Fruit fly (Drosophila melanogaster) whole organism, embryonic: ENCODE results near the gene Ccp84Ad.

ENCODE experiments used
- Adf1 ChIP-seq: fragments of 200-800 bp; sonication (Bioruptor generic); IDR thresholded peaks from 2 replicates; pipeline ENCODE4 v1.3.6; 2022; ENCODE audit warnings: missing biosample characterization, missing genetic modification characterization
- Atf-2 ChIP-seq: fragments of 200-800 bp; sonication (Bioruptor generic); optimal IDR thresholded peaks from 2 replicates; lab custom pipeline; 2016; ENCODE audit warnings: missing biosample characterization, missing genetic modification characterization
- Atf3 ChIP-seq: fragments of 200-800 bp; sonication (Bioruptor generic); optimal IDR thresholded peaks from 3 replicates; lab custom pipeline; 2016; ENCODE audit warnings: missing biosample characterization, missing genetic modification characterization
- Bgb ChIP-seq: fragments of 200-800 bp; sonication (Bioruptor generic); IDR thresholded peaks from 2 replicates; pipeline ENCODE4 v1.3.6; 2022; ENCODE audit warnings: missing biosample characterization, missing genetic modification characterization; ENCODE audit not compliant: partially characterized antibody
- CG12219 ChIP-seq: fragments of 200-800 bp; sonication (Bioruptor generic); optimal IDR thresholded peaks from 3 replicates; lab custom pipeline; 2018; ENCODE audit warnings: missing biosample characterization, mild to moderate bottlenecking, missing genetic modification characterization
- CG13894 ChIP-seq: fragments of 200-800 bp; sonication (Bioruptor generic); optimal IDR thresholded peaks from 3 replicates; lab custom pipeline; 2018; ENCODE audit warnings: missing biosample characterization, mild to moderate bottlenecking, missing genetic modification characterization, moderate library complexity
- CG15073 ChIP-seq: fragments of 200-800 bp; sonication (Bioruptor generic); optimal IDR thresholded peaks from 2 replicates; lab custom pipeline; 2016; ENCODE audit warnings: missing biosample characterization, missing genetic modification characterization
- CG16863 ChIP-seq: fragments of 200-800 bp; sonication (Bioruptor generic); optimal IDR thresholded peaks from 3 replicates; lab custom pipeline; 2016; ENCODE audit warnings: missing biosample characterization, missing genetic modification characterization
- CG17568 ChIP-seq: fragments of 200-800 bp; sonication (Bioruptor generic); optimal IDR thresholded peaks from 2 replicates; lab custom pipeline; 2018; ENCODE audit warnings: missing biosample characterization, mild to moderate bottlenecking, missing genetic modification characterization, moderate library complexity
- CG2202 ChIP-seq: fragments of 200-800 bp; sonication (Bioruptor generic); optimal IDR thresholded peaks from 2 replicates; lab custom pipeline; 2018; ENCODE audit warnings: missing biosample characterization, mild to moderate bottlenecking, missing genetic modification characterization
- CG34422 ChIP-seq: fragments of 200-800 bp; sonication (Bioruptor generic); IDR thresholded peaks from 3 replicates; pipeline ENCODE4 v1.3.6; 2022; ENCODE audit warnings: missing biosample characterization, missing genetic modification characterization
- CG4282 ChIP-seq: fragments of 200-800 bp; sonication (Bioruptor generic); optimal IDR thresholded peaks from 2 replicates; lab custom pipeline; 2016; ENCODE audit warnings: missing biosample characterization, missing genetic modification characterization
- CG9797 ChIP-seq: fragments of 200-800 bp; sonication (Bioruptor generic); optimal IDR thresholded peaks from 3 replicates; lab custom pipeline; 2018; ENCODE audit warnings: missing biosample characterization, mild to moderate bottlenecking, missing genetic modification characterization
- CG9932 ChIP-seq: fragments of 200-800 bp; sonication (Bioruptor generic); IDR thresholded peaks from 2 replicates; pipeline ENCODE4 v1.3.6; 2022; ENCODE audit warnings: missing biosample characterization, missing genetic modification characterization
- CHES-1-like ChIP-seq: fragments of 200-800 bp; sonication (Bioruptor generic); optimal IDR thresholded peaks from 2 replicates; lab custom pipeline; 2016; ENCODE audit warnings: missing biosample characterization, missing genetic modification characterization
- CTCF ChIP-seq: fragments of 200-800 bp; sonication (Bioruptor generic); optimal IDR thresholded peaks from 2 replicates; lab custom pipeline; 2017; ENCODE audit warnings: missing biosample characterization, mild to moderate bottlenecking, missing genetic modification characterization, moderate library complexity
- CoRest ChIP-seq: fragments of 200-800 bp; sonication (Bioruptor generic); optimal IDR thresholded peaks from 3 replicates; lab custom pipeline; 2018; ENCODE audit warnings: missing biosample characterization, mild to moderate bottlenecking, missing genetic modification characterization, moderate library complexity
- Doc2 ChIP-seq: fragments of 200-800 bp; sonication (Bioruptor generic); IDR thresholded peaks from 2 replicates; pipeline ENCODE4 v1.3.6; 2022; ENCODE audit warnings: missing biosample characterization, missing genetic modification characterization
- Ets65A ChIP-seq: fragments of 200-800 bp; sonication (Bioruptor generic); peaks from one replicate; lab custom pipeline; 2016; ENCODE audit warnings: missing biosample characterization, missing genetic modification characterization
- Fer3 ChIP-seq: fragments of 200-800 bp; sonication (Bioruptor generic); optimal IDR thresholded peaks from 2 replicates; lab custom pipeline; 2018; ENCODE audit warnings: missing biosample characterization, mild to moderate bottlenecking, missing genetic modification characterization, moderate library complexity
- Lim3 ChIP-seq: fragments of 200-800 bp; sonication (Bioruptor generic); IDR thresholded peaks from 2 replicates; pipeline ENCODE4 v1.3.6; 2022; ENCODE audit warnings: missing biosample characterization, missing genetic modification characterization
- Ravus ChIP-seq: fragments of 200-800 bp; sonication (Bioruptor generic); IDR thresholded peaks from 2 replicates; pipeline ENCODE4 v1.3.6; 2022; ENCODE audit warnings: missing biosample characterization, missing genetic modification characterization
- Six4 ChIP-seq: fragments of 200-800 bp; sonication (Bioruptor generic); optimal IDR thresholded peaks from 2 replicates; lab custom pipeline; 2016; ENCODE audit warnings: missing biosample characterization, missing genetic modification characterization
- bigmax ChIP-seq: fragments of 200-800 bp; sonication (Bioruptor generic); optimal IDR thresholded peaks from 2 replicates; lab custom pipeline; 2018; ENCODE audit warnings: missing biosample characterization, mild to moderate bottlenecking, missing genetic modification characterization
- btn ChIP-seq: fragments of 200-800 bp; sonication (Bioruptor generic); optimal IDR thresholded peaks from 2 replicates; lab custom pipeline; 2016; ENCODE audit warnings: missing biosample characterization, missing genetic modification characterization
- chinmo ChIP-seq: fragments of 200-800 bp; sonication (Bioruptor generic); IDR thresholded peaks from 4 replicates; pipeline ENCODE4 v1.3.6; 2022; ENCODE audit warnings: missing biosample characterization, missing genetic modification characterization; ENCODE audit not compliant: partially characterized antibody
- corto ChIP-seq: fragments of 200-800 bp; sonication (Bioruptor generic); optimal IDR thresholded peaks from 2 replicates; lab custom pipeline; 2016; ENCODE audit warnings: missing biosample characterization, mild to moderate bottlenecking, missing genetic modification characterization, moderate library complexity
- dan ChIP-seq: fragments of 200-800 bp; sonication (Bioruptor generic); IDR thresholded peaks from 2 replicates; pipeline ENCODE4 v1.3.6; 2022; ENCODE audit warnings: missing biosample characterization, missing genetic modification characterization
- dati ChIP-seq: fragments of 200-800 bp; sonication (Bioruptor generic); IDR thresholded peaks from 2 replicates; pipeline ENCODE4 v1.3.6; 2022; ENCODE audit warnings: missing biosample characterization, missing genetic modification characterization
- exex ChIP-seq: fragments of 200-800 bp; sonication (Bioruptor generic); optimal IDR thresholded peaks from 4 replicates; lab custom pipeline; 2018; ENCODE audit warnings: missing biosample characterization, mild to moderate bottlenecking, missing genetic modification characterization, moderate library complexity
- fd3F ChIP-seq: fragments of 200-800 bp; sonication (Bioruptor generic); optimal IDR thresholded peaks from 2 replicates; lab custom pipeline; 2018; ENCODE audit warnings: missing biosample characterization, mild to moderate bottlenecking, missing genetic modification characterization, moderate library complexity
- gcm ChIP-seq: fragments of 200-800 bp; sonication (Bioruptor generic); optimal IDR thresholded peaks from 2 replicates; lab custom pipeline; 2019; ENCODE audit warnings: missing biosample characterization, mild to moderate bottlenecking, missing genetic modification characterization, moderate library complexity
- gsb-n ChIP-seq: fragments of 200-800 bp; sonication (Bioruptor generic); optimal IDR thresholded peaks from 3 replicates; lab custom pipeline; 2018; ENCODE audit warnings: missing biosample characterization, mild to moderate bottlenecking, missing genetic modification characterization
- jing ChIP-seq: fragments of 200-800 bp; sonication (Bioruptor generic); optimal IDR thresholded peaks from 2 replicates; lab custom pipeline; 2018; ENCODE audit warnings: missing biosample characterization, mild to moderate bottlenecking, missing genetic modification characterization
- knrl ChIP-seq: fragments of 200-800 bp; sonication (Bioruptor generic); IDR thresholded peaks from 3 replicates; pipeline ENCODE4 v1.3.6; 2022; ENCODE audit warnings: missing biosample characterization, missing genetic modification characterization; ENCODE audit not compliant: partially characterized antibody
- luna ChIP-seq: fragments of 200-800 bp; sonication (Bioruptor generic); optimal IDR thresholded peaks from 2 replicates; lab custom pipeline; 2016; ENCODE audit warnings: missing biosample characterization, missing genetic modification characterization
- nerfin-2 ChIP-seq: fragments of 200-800 bp; sonication (Bioruptor generic); IDR thresholded peaks from 2 replicates; pipeline ENCODE4 v1.3.6; 2022; ENCODE audit warnings: missing biosample characterization, missing genetic modification characterization; ENCODE audit not compliant: partially characterized antibody
- nmo ChIP-seq: fragments of 200-800 bp; sonication (Bioruptor generic); optimal IDR thresholded peaks from 2 replicates; lab custom pipeline; 2018; ENCODE audit warnings: missing biosample characterization, mild to moderate bottlenecking, missing genetic modification characterization, moderate library complexity
- pho ChIP-seq: fragments of 200-800 bp; sonication (Bioruptor generic); optimal IDR thresholded peaks from 2 replicates; lab custom pipeline; 2016; ENCODE audit warnings: missing biosample characterization, missing genetic modification characterization
- pros ChIP-seq: fragments of 200-800 bp; sonication (Bioruptor generic); optimal IDR thresholded peaks from 3 replicates; lab custom pipeline; 2019; ENCODE audit warnings: missing biosample characterization, mild to moderate bottlenecking, missing genetic modification characterization, moderate library complexity
- pzg ChIP-seq: fragments of 200-800 bp; sonication (Bioruptor generic); optimal IDR thresholded peaks from 3 replicates; lab custom pipeline; 2018; ENCODE audit warnings: missing biosample characterization, mild to moderate bottlenecking, missing genetic modification characterization, moderate library complexity
- so ChIP-seq: fragments of 200-800 bp; sonication (Bioruptor generic); IDR thresholded peaks from 3 replicates; pipeline ENCODE4 v1.3.6; 2022; ENCODE audit warnings: missing biosample characterization, missing genetic modification characterization
- sob ChIP-seq: fragments of 200-800 bp; sonication (Bioruptor generic); IDR thresholded peaks from 2 replicates; pipeline ENCODE4 v1.3.6; 2022; ENCODE audit warnings: missing biosample characterization, missing genetic modification characterization
- ssp ChIP-seq: fragments of 200-800 bp; sonication (Bioruptor generic); IDR thresholded peaks from 2 replicates; pipeline ENCODE4 v1.3.6; 2022; ENCODE audit warnings: missing biosample characterization, missing genetic modification characterization
- stc ChIP-seq: fragments of 200-800 bp; sonication (Bioruptor generic); IDR thresholded peaks from 2 replicates; pipeline ENCODE4 v1.3.6; 2022; ENCODE audit warnings: missing biosample characterization, missing genetic modification characterization
- tll ChIP-seq, 2 experiments: fragments of 200-800 bp in 1 of 2; fragments of >200 bp in 1 of 2; sonication (Bioruptor generic) in 1 of 2; optimal IDR thresholded peaks; 2 replicates each; lab custom pipeline; 2017 to 2019; ENCODE audit warnings: missing biosample characterization in 2 of 2, missing genetic modification characterization in 2 of 2, mild to moderate bottlenecking in 1 of 2, moderate library complexity in 1 of 2
- tna ChIP-seq: fragments of 200-800 bp; sonication (Bioruptor generic); IDR thresholded peaks from 2 replicates; pipeline ENCODE4 v1.3.6; 2022; ENCODE audit warnings: missing biosample characterization, missing genetic modification characterization; ENCODE audit not compliant: partially characterized antibody
- unpg ChIP-seq: fragments of 200-800 bp; sonication (Bioruptor generic); optimal IDR thresholded peaks from 3 replicates; lab custom pipeline; 2018; ENCODE audit warnings: missing biosample characterization, mild to moderate bottlenecking, missing genetic modification characterization, moderate library complexity
- usp ChIP-seq: fragments of >200 bp; optimal IDR thresholded peaks from 2 replicates; lab custom pipeline; 2017; ENCODE audit warnings: missing biosample characterization, missing genetic modification characterization
- zen ChIP-seq: fragments of 200-800 bp; sonication (Bioruptor generic); optimal IDR thresholded peaks from 3 replicates; lab custom pipeline; 2018; ENCODE audit warnings: missing biosample characterization, mild to moderate bottlenecking, missing genetic modification characterization, moderate library complexity
- zfh1 ChIP-seq: fragments of 200-800 bp; sonication (Bioruptor generic); IDR thresholded peaks from 3 replicates; pipeline ENCODE4 v1.3.6; 2022; ENCODE audit warnings: missing biosample characterization, missing genetic modification characterization
- zfh2 ChIP-seq: fragments of 200-800 bp; sonication (Bioruptor generic); optimal IDR thresholded peaks from 2 replicates; lab custom pipeline; 2016; ENCODE audit warnings: missing biosample characterization, missing genetic modification characterization

Ccp84Ad gene

DNA sequence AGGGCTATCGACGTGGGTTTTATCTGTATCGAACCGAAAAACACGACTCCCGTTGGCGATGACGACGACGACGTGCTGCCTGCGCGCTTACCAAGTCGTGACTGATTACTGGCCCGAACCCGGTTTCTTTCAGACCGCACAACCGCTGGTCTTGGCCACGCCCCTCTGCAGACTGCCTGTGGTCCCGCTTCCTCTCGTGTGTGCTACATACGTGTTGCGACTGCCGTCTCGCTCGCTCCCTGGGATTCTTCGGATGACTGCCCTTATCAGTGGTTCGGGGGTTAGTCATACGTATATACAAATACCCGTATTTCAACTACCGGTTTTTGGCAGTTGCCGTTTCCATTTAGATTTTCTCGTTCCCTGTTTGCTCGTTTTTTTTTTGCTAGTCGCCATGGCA lies 14.1 kb upstream of the Ccp84Ad start, which contains the start of gene lab (continued):
- TF ChIP-seq chinmo (GFP tag; lab: Robert Waterston, UW): peak; percentile 31; the same call in 1 of the 4 replicates
- peak; percentile 14 for TF ChIP-seq jing (GFP tag; lab: Kevin White, UChicago)
- peak; percentile 10 for TF ChIP-seq zen
- no peak for TF ChIP-seq CG17568 (GFP tag; lab: Kevin White, UChicago)
- no peak for TF ChIP-seq Ets65A (GFP tag; lab: Kevin White, UChicago)
- TF ChIP-seq Bgb (GFP tag; lab: Robert Waterston, UW): peak; percentile 20; the same call in 1 of the 2 replicates
- TF ChIP-seq Doc2: no peak
- TF ChIP-seq CG4282 (GFP tag; lab: Kevin White, UChicago): no peak
- no peak for TF ChIP-seq bigmax (GFP tag; lab: Kevin White, UChicago)
- TF ChIP-seq pho (GFP tag; lab: Kevin White, UChicago): no peak
- no peak for TF ChIP-seq CHES-1-like (GFP tag; lab: Kevin White, UChicago)
- TF ChIP-seq btn (GFP tag; lab: Kevin White, UChicago): no peak
- TF ChIP-seq nmo (GFP tag; lab: Kevin White, UChicago): no peak
- no peak for TF ChIP-seq Six4 (GFP tag; lab: Kevin White, UChicago)
- TF ChIP-seq zfh1: no peak
- TF ChIP-seq Atf3 (GFP tag; lab: Kevin White, UChicago): no peak
- TF ChIP-seq CoRest (tag; lab: Kevin White, UChicago): peak; percentile 32
- no peak for TF ChIP-seq CG2202 (tag; lab: Kevin White, UChicago)
- no peak for TF ChIP-seq corto (GFP tag; lab: Kevin White, UChicago)
- TF ChIP-seq CG16863 (GFP tag; lab: Kevin White, UChicago): no peak
- 0 out of 2 replicates have a peak, but pooled peaks have one; percentile 10 for TF ChIP-seq Adf1 (GFP tag; lab: Robert Waterston, UW)
- TF ChIP-seq knrl (GFP tag; lab: Robert Waterston, UW): no peak
- no peak for TF ChIP-seq usp
- TF ChIP-seq tna (GFP tag; lab: Robert Waterston, UW): no peak
- TF ChIP-seq unpg: no peak
- no peak for TF ChIP-seq gsb-n
- TF ChIP-seq dan (GFP tag; lab: Robert Waterston, UW): no peak
- no peak for TF ChIP-seq CG12219
- TF ChIP-seq nerfin-2 (GFP tag; lab: Robert Waterston, UW): 0 out of 2 replicates have a peak, but pooled peaks have one; percentile 30
- peak; percentile 33 for TF ChIP-seq pros (GFP tag; lab: Kevin White, UChicago)
- peak; percentile 32; the same call in 1 of the 3 replicates for TF ChIP-seq CG34422 (GFP tag; lab: Robert Waterston, UW)
- TF ChIP-seq Lim3 (GFP tag; lab: Robert Waterston, UW): no peak
- no peak for TF ChIP-seq fd3F (GFP tag; lab: Kevin White, UChicago)
- TF ChIP-seq so (GFP tag; lab: Robert Waterston, UW): no peak
- TF ChIP-seq Ravus (GFP tag; lab: Robert Waterston, UW): no peak
- no peak for TF ChIP-seq exex
- TF ChIP-seq CG13894 (tag; lab: Kevin White, UChicago): no peak
- no peak for TF ChIP-seq zfh2
- TF ChIP-seq luna (GFP tag; lab: Kevin White, UChicago): no peak
- TF ChIP-seq dati (GFP tag; lab: Robert Waterston, UW): no peak
- no peak for TF ChIP-seq CG9932 (GFP tag; lab: Robert Waterston, UW)
- TF ChIP-seq ssp (GFP tag; lab: Robert Waterston, UW): no peak
- no peak for TF ChIP-seq CTCF (GFP tag; lab: Kevin White, UChicago)
- TF ChIP-seq CG9797 (GFP tag; lab: Kevin White, UChicago): no peak
- TF ChIP-seq CG15073 (GFP tag; lab: Kevin White, UChicago): no peak
- no peak for TF ChIP-seq Fer3 (tag; lab: Kevin White, UChicago)
- TF ChIP-seq gcm (GFP tag; lab: Kevin White, UChicago): peak; percentile 91
- peak in 1 of 2 experiments; percentile 45 for TF ChIP-seq tll (GFP tag; optimal IDR thresholded peaks at IDR 0.05; lab: Kevin White, UChicago)
- no peak for TF ChIP-seq Atf-2 (GFP tag; lab: Kevin White, UChicago)
- no peak for TF ChIP-seq sob
- TF ChIP-seq stc (GFP tag; lab: Robert Waterston, UW): no peak
- no peak for TF ChIP-seq pzg (GFP tag; lab: Kevin White, UChicago)
